Fruit fly (Drosophila melanogaster) whole organism, prepupa: ENCODE measurements around the gene Herp.

ENCODE experiments used
- CG11902 ChIP-seq: fragments of 200-800 bp; sonication (Bioruptor generic); optimal IDR thresholded peaks from 3 replicates; lab custom pipeline; 2016; ENCODE audit warnings: missing biosample characterization, missing genetic modification characterization
- CG15336 ChIP-seq: fragments of 200-800 bp; sonication (Bioruptor generic); IDR thresholded peaks from 2 replicates; pipeline ENCODE4 v1.3.6; 2022; ENCODE audit warnings: missing biosample characterization, missing genetic modification characterization
- CG1621 ChIP-seq: fragments of 200-800 bp; sonication (Bioruptor generic); optimal IDR thresholded peaks from 3 replicates; lab custom pipeline; 2018; ENCODE audit warnings: missing biosample characterization, mild to moderate bottlenecking, missing genetic modification characterization
- CG3032 ChIP-seq: fragments of 200-800 bp; optimal IDR thresholded peaks from 2 replicates; lab custom pipeline; 2019; ENCODE audit warnings: missing biosample characterization, mild to moderate bottlenecking, missing genetic modification characterization, moderate library complexity
- CG32006 ChIP-seq: fragments of 200-800 bp; sonication (Bioruptor generic); optimal IDR thresholded peaks from 3 replicates; lab custom pipeline; 2017; ENCODE audit warnings: missing biosample characterization, mild to moderate bottlenecking, missing genetic modification characterization
- CG6854 ChIP-seq: fragments of 200-800 bp; sonication (Bioruptor generic); optimal IDR thresholded peaks from 2 replicates; lab custom pipeline; 2017; ENCODE audit warnings: missing biosample characterization, mild to moderate bottlenecking, missing genetic modification characterization
- CG7368 ChIP-seq: fragments of 200-800 bp; sonication (Bioruptor generic); optimal IDR thresholded peaks from 3 replicates; lab custom pipeline; 2016; ENCODE audit warnings: missing biosample characterization, missing genetic modification characterization
- CG8119 ChIP-seq: fragments of 200-800 bp; sonication (Bioruptor generic); IDR thresholded peaks from 3 replicates; pipeline ENCODE4 v1.3.6; 2022; ENCODE audit warnings: missing biosample characterization, missing genetic modification characterization
- CG9139 ChIP-seq: fragments of 200-800 bp; sonication (Bioruptor generic); optimal IDR thresholded peaks from 3 replicates; lab custom pipeline; 2017; ENCODE audit warnings: missing biosample characterization, mild to moderate bottlenecking, missing genetic modification characterization
- Eip93F ChIP-seq: fragments of 200-800 bp; sonication (Bioruptor generic); optimal IDR thresholded peaks from 2 replicates; lab custom pipeline; 2016; ENCODE audit warnings: missing biosample characterization, mild to moderate bottlenecking, missing genetic modification characterization
- Ets96B ChIP-seq: fragments of 200-800 bp; optimal IDR thresholded peaks from 2 replicates; lab custom pipeline; 2019; ENCODE audit warnings: missing biosample characterization, mild to moderate bottlenecking, missing genetic modification characterization, moderate library complexity
- Hr39 ChIP-seq: fragments of 200-800 bp; sonication (Bioruptor generic); optimal IDR thresholded peaks from 2 replicates; lab custom pipeline; 2016; ENCODE audit warnings: missing biosample characterization, missing genetic modification characterization
- Hr4 ChIP-seq: fragments of 200-800 bp; sonication (Bioruptor generic); optimal IDR thresholded peaks from 3 replicates; lab custom pipeline; 2016; ENCODE audit warnings: missing biosample characterization, missing genetic modification characterization
- Lpt ChIP-seq: fragments of 200-800 bp; sonication (Bioruptor generic); optimal IDR thresholded peaks from 3 replicates; lab custom pipeline; 2016; ENCODE audit warnings: missing biosample characterization, missing genetic modification characterization
- Met ChIP-seq: fragments of 200-800 bp; sonication (Bioruptor generic); optimal IDR thresholded peaks from 3 replicates; lab custom pipeline; 2016; ENCODE audit warnings: missing biosample characterization, missing genetic modification characterization
- OdsH ChIP-seq: fragments of 200-800 bp; sonication (Bioruptor generic); optimal IDR thresholded peaks from 3 replicates; lab custom pipeline; 2016; ENCODE audit warnings: missing biosample characterization, missing genetic modification characterization
- Sox14 ChIP-seq: fragments of 200-800 bp; sonication (Bioruptor generic); optimal IDR thresholded peaks from 3 replicates; lab custom pipeline; 2016; ENCODE audit warnings: missing biosample characterization, missing genetic modification characterization
- acj6 ChIP-seq: fragments of 200-800 bp; sonication (Bioruptor generic); optimal IDR thresholded peaks from 3 replicates; lab custom pipeline; 2016; ENCODE audit warnings: missing biosample characterization, missing genetic modification characterization
- cyc ChIP-seq: fragments of 200-800 bp; sonication (Bioruptor generic); optimal IDR thresholded peaks from 3 replicates; lab custom pipeline; 2016; ENCODE audit warnings: missing biosample characterization, missing genetic modification characterization
- dac ChIP-seq: fragments of 200-800 bp; sonication (Bioruptor generic); optimal IDR thresholded peaks from 2 replicates; lab custom pipeline; 2017; ENCODE audit warnings: missing biosample characterization, mild to moderate bottlenecking, missing genetic modification characterization
- dsx ChIP-seq: fragments of 200-800 bp; optimal IDR thresholded peaks from 3 replicates; lab custom pipeline; 2019; ENCODE audit warnings: missing biosample characterization, mild to moderate bottlenecking, missing genetic modification characterization, moderate library complexity; ENCODE audit not compliant: poor library complexity, severe bottlenecking
- eg ChIP-seq: fragments of 200-800 bp; sonication (Bioruptor generic); IDR thresholded peaks from 3 replicates; pipeline ENCODE4 v1.3.6; 2022; ENCODE audit warnings: missing biosample characterization, missing genetic modification characterization
- esn ChIP-seq: fragments of 200-800 bp; sonication (Bioruptor generic); optimal IDR thresholded peaks from 2 replicates; lab custom pipeline; 2016; ENCODE audit warnings: missing biosample characterization, mild to moderate bottlenecking, missing genetic modification characterization, moderate library complexity
- pdm3 ChIP-seq: fragments of 200-800 bp; sonication (Bioruptor generic); optimal IDR thresholded peaks from 3 replicates; lab custom pipeline; 2016; ENCODE audit warnings: missing biosample characterization, missing genetic modification characterization
- spab ChIP-seq: fragments of 200-800 bp; sonication (Bioruptor generic); optimal IDR thresholded peaks from 2 replicates; lab custom pipeline; 2017; ENCODE audit warnings: missing biosample characterization, mild to moderate bottlenecking, missing genetic modification characterization, missing genetic modification reagents
- ss ChIP-seq, 2 experiments: fragments of 200-800 bp; sonication (Bioruptor generic); optimal IDR thresholded peaks; 2 replicates in 1 of 2; 3 replicates in 1 of 2; lab custom pipeline; 2017 to 2018; ENCODE audit warnings: mild to moderate bottlenecking in 2 of 2, missing biosample characterization in 2 of 2, missing genetic modification characterization in 2 of 2, moderate library complexity in 1 of 2
- svp ChIP-seq: fragments of 200-800 bp; sonication (Bioruptor generic); peaks from one replicate; lab custom pipeline; 2016; ENCODE audit warnings: missing biosample characterization, missing genetic modification characterization

Gene Herp

DNA sequence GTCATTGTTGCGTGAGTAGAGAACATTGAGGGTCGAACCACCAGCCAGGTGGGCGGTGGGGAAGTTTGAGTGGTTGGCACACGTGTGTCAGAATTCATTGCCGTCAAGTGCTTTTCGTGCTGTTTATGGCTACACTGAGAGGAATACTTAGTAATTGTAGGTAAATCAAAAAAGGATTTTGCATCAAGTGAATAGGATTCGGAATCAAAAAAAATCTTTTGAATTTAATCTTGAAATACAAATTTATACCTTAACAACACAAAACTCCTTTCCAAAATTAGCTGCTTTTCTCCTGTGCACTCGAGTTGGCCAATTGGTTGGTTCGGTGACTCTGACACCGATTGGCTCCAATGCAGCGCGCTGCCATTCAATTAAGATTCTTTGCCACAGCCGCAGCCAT, 45.3 kb downstream of the Herp start (continued):
- TF ChIP-seq dac, result no peak
- TF ChIP-seq acj6 (GFP tag; lab: Kevin White, UChicago), result no peak
- no peak for TF ChIP-seq CG7368 (GFP tag; lab: Kevin White, UChicago)
- TF ChIP-seq eg (GFP tag; lab: Robert Waterston, UW), result 0 out of 3 replicates have a peak, but pooled peaks have one; percentile 55
- peak; percentile 65 for TF ChIP-seq svp (GFP tag; lab: Kevin White, UChicago)
- peak; percentile 12 for TF ChIP-seq Ets96B
- peak; percentile 47 for TF ChIP-seq Hr4 (GFP tag; lab: Kevin White, UChicago)
- TF ChIP-seq CG3032 (tag; lab: Kevin White, UChicago), result peak; percentile 15
- peak; percentile 45 for TF ChIP-seq CG32006 (GFP tag; lab: Kevin White, UChicago)
- peak; percentile 5 for TF ChIP-seq dsx (GFP tag; lab: Kevin White, UChicago)
- no peak for TF ChIP-seq spab

DNA sequence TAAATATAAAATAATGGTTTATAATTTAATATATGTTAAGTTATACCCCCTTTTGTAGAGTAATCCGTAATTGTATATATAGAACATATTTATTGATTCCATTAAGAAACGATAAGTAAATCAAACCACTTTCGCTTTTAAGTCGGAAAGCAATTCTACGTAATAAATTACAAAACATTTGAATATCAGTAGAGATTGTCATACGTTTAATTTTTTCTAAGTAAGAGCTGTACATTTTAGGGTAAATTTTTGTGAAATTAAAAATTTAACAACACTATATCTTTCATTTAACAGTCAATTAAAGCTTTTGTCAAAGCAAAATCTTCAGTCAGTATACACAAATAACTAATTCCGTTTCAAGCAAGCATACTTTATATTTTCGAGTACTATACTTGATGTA, 46.0 kb downstream of the Herp start, which contains the start of gene CG46025:
CG46025 (plus strand) TSS at position 301 of the 400 bp plus-strand sequence.
- TF ChIP-seq esn (GFP tag; lab: Kevin White, UChicago) (no peak), Hr39 (GFP tag; lab: Kevin White, UChicago) (no peak), cyc (GFP tag; lab: Kevin White, UChicago) (no peak), pdm3 (no peak), CG11902 (GFP tag; lab: Kevin White, UChicago) (no peak), CG9139 (GFP tag; lab: Kevin White, UChicago) (no peak), Met (no peak)

DNA sequence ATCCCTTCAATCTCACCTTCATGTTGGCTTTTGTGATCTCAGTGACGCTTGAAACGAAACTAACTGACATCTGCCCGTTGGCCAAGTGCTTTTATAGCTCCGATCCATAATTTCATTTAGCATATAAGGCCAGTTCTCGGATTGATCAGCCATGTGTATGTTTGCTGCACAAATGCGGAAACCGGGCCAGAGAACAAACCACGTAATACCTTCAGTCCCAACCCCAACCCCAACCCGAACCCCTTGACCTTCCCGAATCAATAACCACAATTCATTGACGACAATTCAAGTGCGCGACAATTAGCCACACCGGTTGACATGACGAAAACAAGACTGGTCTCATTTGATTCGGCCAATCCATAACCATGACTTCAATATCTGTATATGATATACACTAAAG, 46.8 kb downstream of the Herp start, which contains the start of gene CG7203:
CG7203 (minus strand) TSS at position 101 of the 400 bp plus-strand sequence.
- TF ChIP-seq CG15336 (no peak), CG6854 (no peak), CG1621 (no peak), Sox14 (GFP tag; lab: Kevin White, UChicago) (no peak), Lpt (GFP tag; lab: Kevin White, UChicago) (no peak)

DNA sequence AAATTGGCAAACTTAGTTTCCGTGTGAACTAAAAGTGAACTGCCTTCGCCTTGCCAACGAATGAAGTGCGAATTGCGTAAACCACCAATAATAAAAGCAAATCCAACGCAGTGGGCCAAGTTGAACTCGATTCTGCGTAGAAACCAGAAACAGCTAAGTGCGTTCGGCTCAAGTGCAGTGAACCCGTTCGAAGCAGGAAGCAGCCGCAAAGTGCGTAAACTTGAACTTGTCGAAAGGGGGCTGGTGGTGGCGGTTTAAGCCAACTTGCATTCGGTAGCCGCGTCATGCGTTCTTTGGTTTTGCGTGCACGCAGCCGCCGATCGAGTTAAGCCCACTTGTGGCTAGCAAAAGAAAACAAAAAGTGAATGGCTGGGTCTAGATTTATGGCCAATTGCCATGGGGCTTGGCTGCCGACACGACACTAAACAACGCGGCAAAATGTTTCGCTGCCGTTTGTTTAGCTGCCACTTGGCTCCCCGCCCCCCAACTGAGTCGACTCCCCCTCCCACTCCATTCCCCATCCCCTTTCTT, 49.2 kb downstream of the Herp start:
- TF ChIP-seq spab (no peak), OdsH (GFP tag; lab: Kevin White, UChicago) (no peak), dsx (GFP tag; lab: Kevin White, UChicago) (peak; percentile 11), CG32006 (GFP tag; lab: Kevin White, UChicago) (no peak), ss (GFP tag; optimal IDR thresholded peaks at IDR 0.05; lab: Kevin White, UChicago) (peak in 1 of 2 experiments; percentile 98)

DNA sequence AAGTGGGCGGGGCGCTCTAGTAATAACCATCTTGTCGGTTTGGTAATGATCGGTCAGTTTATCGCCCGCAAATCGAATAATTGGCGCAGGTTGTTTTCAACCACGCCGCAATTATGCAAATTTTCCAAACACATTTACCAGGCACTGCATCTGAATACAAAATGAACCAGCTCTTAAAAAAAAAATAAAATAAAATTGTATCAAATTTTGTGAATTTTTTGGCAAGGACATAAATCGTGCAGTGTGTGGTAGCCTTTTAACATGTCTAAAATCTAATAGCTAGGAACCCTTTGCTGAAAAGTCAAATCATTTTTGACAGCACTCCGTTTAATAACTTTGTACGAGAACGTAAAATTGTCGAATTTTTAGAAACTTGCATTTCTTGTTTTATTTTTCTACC, 52.9 kb downstream of the Herp start, which contains the start of gene ATPsynGL:
ATPsynGL (plus strand) TSS at position 301 of the 400 bp plus-strand sequence.
- TF ChIP-seq CG6854 (no peak), CG8119 (GFP tag; lab: Robert Waterston, UW) (no peak), Eip93F (GFP tag; lab: Kevin White, UChicago) (no peak)
